Fruit fly (Drosophila melanogaster) whole organism: Measurements from ENCODE around the gene CG43438.

ENCODE experiments used
- CG8478 ChIP-seq: fragments of >200 bp; optimal IDR thresholded peaks from 2 replicates; lab custom pipeline; 2018; ENCODE audit warnings: inconsistent platforms
- pan ChIP-seq: fragments of >200 bp; optimal IDR thresholded peaks from 2 replicates; lab custom pipeline; 2017
- psq ChIP-seq: fragments of >200 bp; optimal IDR thresholded peaks from 2 replicates; lab custom pipeline; 2017

DNA sequence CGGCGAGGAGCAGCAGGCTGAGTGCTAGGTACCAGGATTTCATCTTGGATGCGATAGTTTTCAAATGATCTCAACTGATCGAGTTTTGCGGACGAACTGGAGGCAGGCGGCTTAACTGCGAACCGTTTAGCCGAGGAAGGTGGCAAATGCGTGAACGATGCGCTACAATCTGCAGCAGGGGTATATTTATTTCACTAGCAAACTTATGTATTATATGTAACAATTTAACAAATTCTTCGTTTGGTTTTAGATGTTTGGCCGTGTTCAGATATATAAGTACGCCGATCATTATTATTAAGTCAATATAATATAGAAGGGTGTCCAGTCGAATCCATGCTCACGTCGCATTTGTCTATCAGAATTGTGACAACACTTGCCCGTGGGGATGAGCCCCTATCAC, 5.0 kb upstream of the CG43438 start, which contains the start of gene CG31706:
- TF ChIP-seq CG8478 (lab: Kevin White, UChicago) (no peak), psq (lab: Kevin White, UChicago) (no peak), pan (lab: Kevin White, UChicago) (no peak)
